Fruit fly (Drosophila melanogaster): ENCODE data around the gene CG9705.

Gene CG9705

DNA sequence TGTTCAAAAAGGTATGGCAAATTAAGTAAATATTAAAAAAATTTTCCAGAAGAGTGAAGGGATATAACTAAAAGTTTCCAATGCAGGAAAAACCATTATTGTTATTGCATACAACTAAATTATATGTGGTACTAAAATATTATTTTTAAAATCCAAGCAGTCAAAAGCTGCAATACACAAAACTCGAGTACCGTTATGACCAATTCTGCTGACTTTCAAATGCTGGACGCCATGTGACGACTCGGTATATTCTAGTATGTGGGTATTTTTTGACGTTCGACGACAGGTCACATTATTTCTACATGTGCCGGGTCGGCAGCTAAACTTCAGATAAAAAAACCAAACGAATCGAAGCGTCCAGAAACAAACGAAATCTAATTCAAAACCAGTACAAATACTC, 28.2 kb downstream of the CG9705 start (continued):
- no peak for TF ChIP-seq Six4 (GFP tag; optimal IDR thresholded peaks at IDR 0.05)
- TF ChIP-seq PHDP (tag; optimal IDR thresholded peaks at IDR 0.05): no peak
- TF ChIP-seq vvl (GFP tag; IDR thresholded peaks at IDR 0.05): peak; percentile 28
- no peak for TF ChIP-seq ERR (GFP tag; optimal IDR thresholded peaks at IDR 0.05)
- TF ChIP-seq CG7786 (GFP tag; optimal IDR thresholded peaks at IDR 0.05): no peak
- no peak for TF ChIP-seq CG1647 (GFP tag; optimal IDR thresholded peaks at IDR 0.05)
- TF ChIP-seq CG1529 (GFP tag; optimal IDR thresholded peaks at IDR 0.05): no peak
- TF ChIP-seq az2 (GFP tag; optimal IDR thresholded peaks at IDR 0.05): no peak
- TF ChIP-seq Ada2b (GFP tag; IDR thresholded peaks at IDR 0.05): no peak
- TF ChIP-seq CG1024 (GFP tag; IDR thresholded peaks at IDR 0.05): no peak
- TF ChIP-seq CG3838 (GFP tag; optimal IDR thresholded peaks at IDR 0.05): no peak
- peak; percentile 7 for TF ChIP-seq CG4854 (GFP tag; optimal IDR thresholded peaks at IDR 0.05)
- TF ChIP-seq CG11093 (GFP tag; IDR thresholded peaks at IDR 0.05): no peak
- TF ChIP-seq gce (GFP tag; IDR thresholded peaks at IDR 0.05): no peak
- TF ChIP-seq CG12236 (GFP tag; optimal IDR thresholded peaks at IDR 0.05): no peak
- TF ChIP-seq C15 (GFP tag; IDR thresholded peaks at IDR 0.05): no peak
- TF ChIP-seq CG10267 (tag; optimal IDR thresholded peaks at IDR 0.05): peak; percentile 44
- no peak for TF ChIP-seq CG11696 (GFP tag; IDR thresholded peaks at IDR 0.05)
- no peak for TF ChIP-seq CG18476 (GFP tag; optimal IDR thresholded peaks at IDR 0.05)
- peak; percentile 29; the same call in 1 of the 2 replicates for TF ChIP-seq NFAT (GFP tag; IDR thresholded peaks at IDR 0.05)
- TF ChIP-seq stwl (tag; optimal IDR thresholded peaks at IDR 0.05): peak; percentile 97
- TF ChIP-seq corto (GFP tag; optimal IDR thresholded peaks at IDR 0.05): no peak
- no peak for TF ChIP-seq en (GFP tag; optimal IDR thresholded peaks at IDR 0.05)
- no peak for TF ChIP-seq Oaz (GFP tag; IDR thresholded peaks at IDR 0.05)
- TF ChIP-seq CG2875 (GFP tag; optimal IDR thresholded peaks at IDR 0.05): no peak
- TF ChIP-seq CG8388 (GFP tag; optimal IDR thresholded peaks at IDR 0.05): no peak
- no peak for TF ChIP-seq NfI (GFP tag; optimal IDR thresholded peaks at IDR 0.05)
- peak; percentile 32 for TF ChIP-seq zen (tag; optimal IDR thresholded peaks at IDR 0.05)
- no peak for TF ChIP-seq HLH4C (GFP tag; IDR thresholded peaks at IDR 0.05; ENCODE audit: partially characterized antibody)
- TF ChIP-seq CG11247 (GFP tag; IDR thresholded peaks at IDR 0.05): no peak
- TF ChIP-seq Ravus (GFP tag; IDR thresholded peaks at IDR 0.05): no peak
- TF ChIP-seq CG15011 (GFP tag; optimal IDR thresholded peaks at IDR 0.05): no peak
- no peak for TF ChIP-seq CG16863 (GFP tag; optimal IDR thresholded peaks at IDR 0.05)
- TF ChIP-seq CG12744 (GFP tag; optimal IDR thresholded peaks at IDR 0.05): peak; percentile 11
- no peak for TF ChIP-seq dan (GFP tag; IDR thresholded peaks at IDR 0.05)
- peak; percentile 25 for TF ChIP-seq CG17829 (tag; optimal IDR thresholded peaks at IDR 0.05)
- TF ChIP-seq kni (GFP tag; optimal IDR thresholded peaks at IDR 0.05): no peak
- TF ChIP-seq Poxn (GFP tag; IDR thresholded peaks at IDR 0.05): no peak
- TF ChIP-seq pan (optimal IDR thresholded peaks at IDR 0.05): no peak
- no peak for TF ChIP-seq pan (GFP tag; optimal IDR thresholded peaks at IDR 0.05 in 1 of 2, IDR thresholded peaks at IDR 0.05 in 1 of 2)
- TF ChIP-seq mirr (GFP tag; optimal IDR thresholded peaks at IDR 0.05): no peak
- TF ChIP-seq Rfx (GFP tag; IDR thresholded peaks at IDR 0.05): peak; percentile 55
- peak; percentile 68 for TF ChIP-seq row (GFP tag; IDR thresholded peaks at IDR 0.05)
- peak; percentile 54; the same call in 1 of the 3 replicates for TF ChIP-seq CG11456 (GFP tag; IDR thresholded peaks at IDR 0.05)
- TF ChIP-seq Bgb (GFP tag; IDR thresholded peaks at IDR 0.05; ENCODE audit: partially characterized antibody): peak; percentile 55
- TF ChIP-seq CG34422 (GFP tag; IDR thresholded peaks at IDR 0.05): peak; percentile 78; the same call in 1 of the 3 replicates
- peak; percentile 26; the same call in 1 of the 2 replicates for TF ChIP-seq inv (GFP tag; IDR thresholded peaks at IDR 0.05; ENCODE audit: partially characterized antibody)
- TF ChIP-seq CG11560 (tag; IDR thresholded peaks at IDR 0.05): no peak
- peak; percentile 24 for TF ChIP-seq CG30020 (tag; optimal IDR thresholded peaks at IDR 0.05)
- no peak for TF ChIP-seq hth (optimal IDR thresholded peaks at IDR 0.05)
- TF ChIP-seq wor (GFP tag; IDR thresholded peaks at IDR 0.05): no peak
- TF ChIP-seq mld (GFP tag; IDR thresholded peaks at IDR 0.05; ENCODE audit: partially characterized antibody): no peak
- TF ChIP-seq Ets65A (GFP tag): peak; percentile 75

Measured in whole organism, embryonic.